Worm (Caenorhabditis elegans) whole organism, L1 larva: ENCODE results near the gene ddn-1.

ENCODE experiments used
- C04F5.9 ChIP-seq: sonication (generic microtip); optimal IDR thresholded peaks from 2 replicates; lab custom pipeline; 2016; ENCODE audit warnings: missing genetic modification characterization, missing compliant biosample characterization
- F16B12.6 ChIP-seq: fragments of 150-350 bp; optimal IDR thresholded peaks from 2 replicates; lab custom pipeline; 2014; ENCODE audit warnings: missing biosample characterization, missing genetic modification characterization
- Y116A8C.19 ChIP-seq: sonication (generic microtip); optimal IDR thresholded peaks from 2 replicates; lab custom pipeline; 2016; ENCODE audit warnings: missing compliant biosample characterization, missing genetic modification characterization, borderline replicate concordance
- alr-1 ChIP-seq: fragments of 200-800 bp; sonication (Bioruptor generic); optimal IDR thresholded peaks from 2 replicates; lab custom pipeline; 2018; ENCODE audit warnings: borderline replicate concordance, mild to moderate bottlenecking, missing genetic modification characterization, missing compliant biosample characterization
- blmp-1 ChIP-seq: fragments of 150-350 bp; optimal IDR thresholded peaks from 2 replicates; lab custom pipeline; 2014; ENCODE audit warnings: missing biosample characterization, missing genetic modification characterization
- ceh-63 ChIP-seq: fragments of 200-800 bp; sonication (Bioruptor generic); optimal IDR thresholded peaks from 2 replicates; lab custom pipeline; 2018; ENCODE audit warnings: mild to moderate bottlenecking, missing genetic modification characterization, missing compliant biosample characterization
- ceh-8 ChIP-seq: fragments of 200-800 bp; sonication (Bioruptor generic); optimal IDR thresholded peaks from 2 replicates; lab custom pipeline; 2018; ENCODE audit warnings: mild to moderate bottlenecking, missing genetic modification characterization, moderate library complexity, missing compliant biosample characterization
- ceh-82 ChIP-seq, 3 experiments: fragments of 150-350 bp in 1 of 3; sonication (generic microtip) in 2 of 3; optimal IDR thresholded peaks; 2 replicates each; lab custom pipeline; 2014 to 2017; ENCODE audit warnings: missing biosample characterization in 3 of 3, missing genetic modification characterization in 3 of 3
- ces-1 ChIP-seq: fragments of 150-350 bp; optimal IDR thresholded peaks from 2 replicates; lab custom pipeline; 2014; ENCODE audit warnings: missing biosample characterization, missing genetic modification reagents, missing genetic modification characterization
- dpl-1 ChIP-seq, 3 experiments: fragments of 150-350 bp in 2 of 3; sonication (generic microtip) in 1 of 3; optimal IDR thresholded peaks; 2 replicates each; lab custom pipeline; 2014 to 2017; ENCODE audit warnings: missing biosample characterization in 3 of 3, missing genetic modification characterization in 3 of 3, missing genetic modification reagents in 3 of 3
- dsc-1 ChIP-seq: sonication (generic microtip); optimal IDR thresholded peaks from 2 replicates; lab custom pipeline; 2016; ENCODE audit warnings: mild to moderate bottlenecking, missing genetic modification characterization, missing compliant biosample characterization
- efl-1 ChIP-seq, 4 experiments: fragments of 150-350 bp; optimal IDR thresholded peaks in 3 of 4; peaks in 1 of 4; 1 replicate in 1 of 4; 2 replicates in 3 of 4; lab custom pipeline; 2014; ENCODE audit warnings: missing biosample characterization in 2 of 4, missing genetic modification characterization in 2 of 4, missing genetic modification reagents in 2 of 4
- egl-27 ChIP-seq, 2 experiments: fragments of 150-350 bp in 1 of 2; sonication (generic microtip); optimal IDR thresholded peaks; 3 replicates each; lab custom pipeline; 2017 to 2018; ENCODE audit warnings: missing biosample characterization in 2 of 2, missing genetic modification characterization in 2 of 2, missing genetic modification reagents in 2 of 2
- elt-2 ChIP-seq: sonication (generic microtip); optimal IDR thresholded peaks from 2 replicates; lab custom pipeline; 2016; ENCODE audit warnings: missing genetic modification characterization, mild to moderate bottlenecking, inconsistent platforms, missing compliant biosample characterization, missing genetic modification reagents
- elt-3 ChIP-seq, 6 experiments: fragments of 150-350 bp in 1 of 6; sonication (generic microtip); optimal IDR thresholded peaks; 2 replicates each; lab custom pipeline; 2017 to 2018; ENCODE audit warnings: missing biosample characterization in 6 of 6, missing genetic modification characterization in 6 of 6, inconsistent platforms in 1 of 6
- ets-5 ChIP-seq: fragments of 200-800 bp; sonication (Bioruptor generic); IDR thresholded peaks from 2 replicates; pipeline ENCODE4 v1.3.6; 2022; ENCODE audit warnings: missing genetic modification characterization, missing compliant biosample characterization
- fkh-4 ChIP-seq: sonication (generic microtip); optimal IDR thresholded peaks from 2 replicates; lab custom pipeline; 2016; ENCODE audit warnings: missing compliant biosample characterization, missing genetic modification characterization, borderline replicate concordance
- grh-1 ChIP-seq: fragments of 200-800 bp; sonication (Bioruptor generic); IDR thresholded peaks from 2 replicates; pipeline ENCODE4 v1.3.6; 2022; ENCODE audit warnings: missing genetic modification reagents, missing genetic modification characterization, missing compliant biosample characterization
- hlh-4 ChIP-seq: sonication (generic microtip); optimal IDR thresholded peaks from 2 replicates; lab custom pipeline; 2016; ENCODE audit warnings: mild to moderate bottlenecking, missing genetic modification characterization, missing compliant biosample characterization
- hpl-2 ChIP-seq: fragments of 150-350 bp; optimal IDR thresholded peaks from 2 replicates; lab custom pipeline; 2014; ENCODE audit warnings: missing biosample characterization, missing genetic modification reagents, missing genetic modification characterization
- lin-13 ChIP-seq: fragments of 150-350 bp; optimal IDR thresholded peaks from 2 replicates; lab custom pipeline; 2014; ENCODE audit warnings: missing biosample characterization, missing genetic modification reagents, missing genetic modification characterization
- lin-15B ChIP-seq: fragments of 150-350 bp; sonication (generic microtip); optimal IDR thresholded peaks from 3 replicates; lab custom pipeline; 2014; ENCODE audit warnings: missing biosample characterization, missing genetic modification characterization
- lir-3 ChIP-seq: sonication (generic microtip); optimal IDR thresholded peaks from 2 replicates; lab custom pipeline; 2016; ENCODE audit warnings: mild to moderate bottlenecking, missing genetic modification characterization, moderate library complexity, missing compliant biosample characterization; ENCODE audit not compliant: poor library complexity
- lsy-2 ChIP-seq, 2 experiments: fragments of 150-350 bp; optimal IDR thresholded peaks; 2 replicates each; lab custom pipeline; 2014; ENCODE audit warnings: missing biosample characterization in 2 of 2, missing genetic modification characterization in 2 of 2
- mab-9 ChIP-seq: fragments of 200-800 bp; sonication (Bioruptor generic); IDR thresholded peaks from 2 replicates; pipeline ENCODE4 v1.3.6; 2022; ENCODE audit warnings: missing genetic modification reagents, missing genetic modification characterization, missing compliant biosample characterization
- mdl-1 ChIP-seq, 2 experiments: fragments of 150-350 bp; optimal IDR thresholded peaks; 2 replicates each; lab custom pipeline; 2014 to 2017; ENCODE audit warnings: missing biosample characterization in 2 of 2, missing genetic modification characterization in 2 of 2, inconsistent platforms in 1 of 2
- mef-2 ChIP-seq: fragments of 150-350 bp; optimal IDR thresholded peaks from 2 replicates; lab custom pipeline; 2014; ENCODE audit warnings: missing biosample characterization, missing genetic modification characterization
- mep-1 ChIP-seq: fragments of 150-350 bp; optimal IDR thresholded peaks from 2 replicates; lab custom pipeline; 2014; ENCODE audit warnings: missing biosample characterization, missing genetic modification characterization
- nhr-19 ChIP-seq: fragments of 200-800 bp; sonication (Bioruptor generic); conservative IDR thresholded peaks from 2 replicates; pipeline ENCODE4 v1.3.6; 2022; ENCODE audit warnings: missing genetic modification characterization, missing compliant biosample characterization
- nhr-20 ChIP-seq: sonication (generic microtip); optimal IDR thresholded peaks from 2 replicates; lab custom pipeline; 2016; ENCODE audit warnings: mild to moderate bottlenecking, missing genetic modification characterization, missing compliant biosample characterization
- nhr-28 ChIP-seq: fragments of 150-350 bp; optimal IDR thresholded peaks from 2 replicates; lab custom pipeline; 2014; ENCODE audit warnings: missing biosample characterization, missing genetic modification characterization
- nhr-47 ChIP-seq: sonication (generic microtip); optimal IDR thresholded peaks from 2 replicates; lab custom pipeline; 2016; ENCODE audit warnings: mild to moderate bottlenecking, missing genetic modification characterization, moderate library complexity, missing compliant biosample characterization
- nhr-71 ChIP-seq: sonication (generic microtip); optimal IDR thresholded peaks from 2 replicates; lab custom pipeline; 2016; ENCODE audit warnings: mild to moderate bottlenecking, missing genetic modification characterization, moderate library complexity, missing compliant biosample characterization
- nhr-76 ChIP-seq: sonication (generic microtip); optimal IDR thresholded peaks from 2 replicates; lab custom pipeline; 2017; ENCODE audit warnings: missing biosample characterization, missing genetic modification characterization
- nhr-84 ChIP-seq: sonication (generic microtip); optimal IDR thresholded peaks from 2 replicates; lab custom pipeline; 2017; ENCODE audit warnings: missing biosample characterization, missing genetic modification characterization
- nhr-85 ChIP-seq: sonication (generic microtip); peaks from one replicate; lab custom pipeline; 2016; ENCODE audit warnings: missing genetic modification characterization, inconsistent platforms, missing compliant biosample characterization
- nhr-90 ChIP-seq: sonication (generic microtip); optimal IDR thresholded peaks from 2 replicates; lab custom pipeline; 2016; ENCODE audit warnings: mild to moderate bottlenecking, missing genetic modification characterization, missing compliant biosample characterization; ENCODE audit not compliant: poor library complexity
- pag-3 ChIP-seq: sonication (generic microtip); optimal IDR thresholded peaks from 2 replicates; lab custom pipeline; 2017; ENCODE audit warnings: missing genetic modification characterization, mild to moderate bottlenecking, missing compliant biosample characterization, antibody characterized with exemption, borderline replicate concordance; ENCODE audit not compliant: insufficient read depth
- pax-3 ChIP-seq: fragments of 200-800 bp; sonication (Bioruptor generic); optimal IDR thresholded peaks from 2 replicates; lab custom pipeline; 2018; ENCODE audit warnings: mild to moderate bottlenecking, missing genetic modification characterization, moderate library complexity, missing compliant biosample characterization
- pqm-1 ChIP-seq: sonication (generic microtip); optimal IDR thresholded peaks from 3 replicates; lab custom pipeline; 2017; ENCODE audit warnings: missing biosample characterization, missing genetic modification characterization
- snpc-4 ChIP-seq: fragments of 150-350 bp; optimal IDR thresholded peaks from 2 replicates; lab custom pipeline; 2014; ENCODE audit warnings: missing biosample characterization, missing genetic modification characterization
- snu-23 ChIP-seq: sonication (generic microtip); optimal IDR thresholded peaks from 2 replicates; lab custom pipeline; 2016; ENCODE audit warnings: missing genetic modification characterization, missing compliant biosample characterization
- sox-4 ChIP-seq: sonication (generic microtip); optimal IDR thresholded peaks from 2 replicates; lab custom pipeline; 2016; ENCODE audit warnings: missing genetic modification characterization, missing compliant biosample characterization
- sptf-1 ChIP-seq: fragments of 150-350 bp; optimal IDR thresholded peaks from 2 replicates; lab custom pipeline; 2014; ENCODE audit warnings: missing biosample characterization, missing genetic modification characterization
- swsn-7 ChIP-seq: sonication (generic microtip); optimal IDR thresholded peaks from 2 replicates; lab custom pipeline; 2016; ENCODE audit warnings: missing genetic modification characterization, missing compliant biosample characterization
- tlp-1 ChIP-seq: fragments of 150-350 bp; optimal IDR thresholded peaks from 2 replicates; lab custom pipeline; 2014; ENCODE audit warnings: missing biosample characterization, missing genetic modification characterization
- unc-130 ChIP-seq: fragments of 150-350 bp; optimal IDR thresholded peaks from 2 replicates; lab custom pipeline; 2017; ENCODE audit warnings: missing biosample characterization, missing genetic modification characterization, inconsistent platforms
- unc-98 ChIP-seq: fragments of 200-800 bp; sonication (Bioruptor generic); IDR thresholded peaks from 2 replicates; pipeline ENCODE4 v1.3.6; 2022; ENCODE audit warnings: missing genetic modification characterization, missing compliant biosample characterization
- vab-15 ChIP-seq: sonication (generic microtip); optimal IDR thresholded peaks from 2 replicates; lab custom pipeline; 2017; ENCODE audit warnings: missing genotype, mild to moderate bottlenecking, missing genetic modification characterization, missing compliant biosample characterization
- zag-1 ChIP-seq: fragments of 150-350 bp; optimal IDR thresholded peaks from 2 replicates; lab custom pipeline; 2014; ENCODE audit warnings: missing biosample characterization, missing genetic modification characterization
- ztf-11 ChIP-seq, 2 experiments: sonication (generic microtip); optimal IDR thresholded peaks; 2 replicates each; lab custom pipeline; 2016 to 2017; ENCODE audit warnings: missing genetic modification characterization in 2 of 2, missing biosample characterization in 1 of 2, missing compliant biosample characterization in 1 of 2
- ztf-4 ChIP-seq: fragments of 150-350 bp; optimal IDR thresholded peaks from 2 replicates; lab custom pipeline; 2014; ENCODE audit warnings: missing biosample characterization, missing genetic modification characterization

The ddn-1 gene

ce11 chrV:8768481-8768959 is 8.2 kb upstream of the ddn-1 start, which contains the start of gene B0507.3:
Gene B0507.3, plus strand, starts transcription at chrV:8768909.
- TF ChIP-seq sptf-1 (tag; lab: Kevin White, UChicago) = no peak
- TF ChIP-seq ceh-82 (tag; optimal IDR thresholded peaks at IDR 0.05; lab: Kevin White, UChicago) = no peak
- TF ChIP-seq lir-3 (tag; lab: Kevin White, UChicago) = no peak
- TF ChIP-seq blmp-1 (tag; lab: Kevin White, UChicago) = no peak
- no peak for TF ChIP-seq dsc-1 (tag; lab: Kevin White, UChicago)
- TF ChIP-seq hpl-2 = no peak
- TF ChIP-seq nhr-28 (tag; lab: Kevin White, UChicago) = no peak
- no peak for TF ChIP-seq hlh-4 (tag; lab: Kevin White, UChicago)
- no peak for TF ChIP-seq ztf-4 (tag; lab: Kevin White, UChicago)
- no peak for TF ChIP-seq ets-5 (GFP tag; lab: Robert Waterston, UW)
- no peak for TF ChIP-seq lin-13
- no peak for TF ChIP-seq C04F5.9 (tag; lab: Kevin White, UChicago)
- TF ChIP-seq elt-3 (tag; optimal IDR thresholded peaks at IDR 0.05; lab: Kevin White, UChicago) = no peak
- no peak for TF ChIP-seq mef-2 (tag; lab: Kevin White, UChicago)
- TF ChIP-seq sox-4 = no peak
- no peak for TF ChIP-seq nhr-47 (tag; lab: Kevin White, UChicago)
- TF ChIP-seq ceh-8 (GFP tag; lab: Kevin White, UChicago) = no peak
- no peak for TF ChIP-seq fkh-4 (tag; lab: Kevin White, UChicago)
- no peak for TF ChIP-seq nhr-76 (tag; lab: Kevin White, UChicago)
- peak; percentile 29 for TF ChIP-seq nhr-71
- TF ChIP-seq tlp-1 (tag; lab: Kevin White, UChicago) = peak; percentile 86
- TF ChIP-seq lin-15B (tag; lab: Kevin White, UChicago) = no peak
- no peak for TF ChIP-seq grh-1 (GFP tag; lab: Robert Waterston, UW)
- TF ChIP-seq pax-3 (tag; lab: Kevin White, UChicago) = peak; percentile 13
- no peak for TF ChIP-seq unc-98 (GFP tag; lab: Robert Waterston, UW)
- TF ChIP-seq nhr-84 (tag; lab: Kevin White, UChicago) = no peak
- no peak for TF ChIP-seq mep-1 (tag; lab: Kevin White, UChicago)
- TF ChIP-seq nhr-90 (tag; lab: Kevin White, UChicago) = peak; percentile 34
- TF ChIP-seq egl-27 (tag; optimal IDR thresholded peaks at IDR 0.05; lab: Kevin White, UChicago) = no peak
- no peak for TF ChIP-seq vab-15 (tag; lab: Kevin White, UChicago)
- no peak for TF ChIP-seq efl-1 (optimal IDR thresholded peaks at IDR 0.05; lab: Kevin White, UChicago)
- TF ChIP-seq efl-1 (GFP tag; optimal IDR thresholded peaks at IDR 0.05 in 1 of 2; lab: Kevin White, UChicago) = no peak
- TF ChIP-seq nhr-19 = no peak
- TF ChIP-seq nhr-20 (tag; lab: Kevin White, UChicago) = peak; percentile 15
- TF ChIP-seq pqm-1 (tag; lab: Kevin White, UChicago) = peak; percentile 96
- no peak for TF ChIP-seq zag-1 (tag; lab: Kevin White, UChicago)
- TF ChIP-seq mdl-1 (tag; optimal IDR thresholded peaks at IDR 0.05; lab: Kevin White, UChicago) = peak in 1 of 2 experiments; percentile 20
- no peak for TF ChIP-seq dpl-1 (GFP tag; optimal IDR thresholded peaks at IDR 0.05; lab: Kevin White, UChicago)
- TF ChIP-seq ztf-11 (tag; optimal IDR thresholded peaks at IDR 0.05; lab: Kevin White, UChicago) = no peak
- TF ChIP-seq snu-23 = no peak
- no peak for TF ChIP-seq pag-3
- TF ChIP-seq alr-1 (tag; lab: Kevin White, UChicago) = no peak
- peak; percentile 100 for TF ChIP-seq elt-2 (tag; lab: Kevin White, UChicago)
- no peak for TF ChIP-seq ceh-63 (GFP tag; lab: Kevin White, UChicago)
- TF ChIP-seq snpc-4 (tag; lab: Kevin White, UChicago) = no peak
- TF ChIP-seq nhr-85 (tag; lab: Kevin White, UChicago) = no peak
- TF ChIP-seq lsy-2 (tag; optimal IDR thresholded peaks at IDR 0.05; lab: Kevin White, UChicago) = peak in 1 of 2 experiments; percentile 21
- no peak for TF ChIP-seq Y116A8C.19
- no peak for TF ChIP-seq unc-130 (tag; lab: Kevin White, UChicago)
- no peak for TF ChIP-seq swsn-7 (tag; lab: Kevin White, UChicago)
- TF ChIP-seq ces-1 (GFP tag; lab: Kevin White, UChicago) = no peak
- TF ChIP-seq F16B12.6 (tag; lab: Kevin White, UChicago) = no peak
- TF ChIP-seq mab-9 (GFP tag; lab: Robert Waterston, UW) = no peak
